Worm (Caenorhabditis elegans): ENCODE results near the gene sgn-1.

sgn-1 gene

DNA sequence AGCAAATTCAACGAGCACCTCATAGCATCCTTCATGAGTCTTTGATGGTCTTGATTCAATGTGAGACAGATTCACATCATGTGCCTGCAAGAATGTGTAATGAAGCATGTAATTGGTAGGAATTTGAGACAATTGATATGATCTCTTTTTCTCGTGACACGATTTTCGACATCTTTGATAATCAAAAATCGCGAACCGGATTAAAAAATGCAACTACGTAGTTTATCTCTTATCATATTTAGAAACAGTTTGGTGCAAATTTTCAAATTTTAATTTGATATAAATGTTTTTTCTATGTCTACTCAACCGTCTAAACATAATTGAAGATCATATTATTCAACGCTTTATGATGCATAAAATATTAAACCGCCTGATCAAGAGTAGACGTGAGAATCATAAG, 19.1 kb downstream of the sgn-1 start:
- TF ChIP-seq sma-9 (GFP tag; optimal IDR thresholded peaks at IDR 0.05) (peak; percentile 3), sma-9 (tag; optimal IDR thresholded peaks at IDR 0.05) (no peak), nhr-237 (tag; optimal IDR thresholded peaks at IDR 0.05) (no peak)

DNA sequence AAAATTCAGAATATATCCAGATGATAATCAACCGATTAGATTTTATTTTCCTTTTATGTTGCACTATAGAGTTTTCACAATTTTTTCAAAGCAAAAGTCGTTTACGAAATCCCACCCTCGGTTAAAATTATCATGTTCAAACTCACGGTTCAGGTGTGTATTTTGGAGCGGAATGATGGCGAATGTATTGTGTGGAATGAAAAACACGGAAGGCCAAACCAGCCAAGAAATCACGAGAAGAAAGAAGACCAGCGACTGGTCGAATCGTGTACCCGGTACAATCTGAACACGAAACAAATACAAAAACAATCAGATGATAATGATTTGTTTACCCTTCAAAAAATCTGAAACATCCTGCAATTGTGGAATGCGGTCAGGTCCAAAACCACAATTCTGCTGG, 20.1 kb downstream of the sgn-1 start:
- TF ChIP-seq ztf-1 (GFP tag; conservative IDR thresholded peaks at IDR 0.05) = no peak
- TF ChIP-seq aly-2 (tag; optimal IDR thresholded peaks at IDR 0.05) = no peak
- no peak for TF ChIP-seq mdl-1 (tag; optimal IDR thresholded peaks at IDR 0.05)
- no peak for TF ChIP-seq mbf-1 (tag; optimal IDR thresholded peaks at IDR 0.05)
- no peak for TF ChIP-seq ZK546.5 (tag; optimal IDR thresholded peaks at IDR 0.05)
- no peak for TF ChIP-seq sma-9 (GFP tag; optimal IDR thresholded peaks at IDR 0.05)
- no peak for TF ChIP-seq sma-9 (tag; optimal IDR thresholded peaks at IDR 0.05)
- TF ChIP-seq C34F6.9 (tag; optimal IDR thresholded peaks at IDR 0.05) = no peak
- no peak for TF ChIP-seq peb-1 (tag; optimal IDR thresholded peaks at IDR 0.05)
- TF ChIP-seq egl-27 (tag; optimal IDR thresholded peaks at IDR 0.05) = no peak

- TF ChIP-seq ztf-1 (GFP tag; conservative IDR thresholded peaks at IDR 0.05) = no peak
- peak; percentile 63 for TF ChIP-seq fos-1 (tag; optimal IDR thresholded peaks at IDR 0.05)
These were observed 21.7 kb downstream of the sgn-1 start for ce11 chrII:8761739-8762138.

ce11 chrII:8759493-8759892, 24.0 kb downstream of the sgn-1 start, which contains the start of gene fut-1:
Gene fut-1 (minus strand): TSS chrII:8759593.
- TF ChIP-seq nhr-77 (tag; optimal IDR thresholded peaks at IDR 0.05) (no peak), elt-1 (tag; optimal IDR thresholded peaks at IDR 0.05) (no peak), zag-1 (tag; optimal IDR thresholded peaks at IDR 0.05) (no peak), crh-2 (tag; optimal IDR thresholded peaks at IDR 0.05) (no peak), mbf-1 (tag; optimal IDR thresholded peaks at IDR 0.05) (no peak), skn-1 (tag; optimal IDR thresholded peaks at IDR 0.05) (no peak), snpc-4 (tag; optimal IDR thresholded peaks at IDR 0.05) (no peak)

- no peak for TF ChIP-seq ztf-4 (tag; optimal IDR thresholded peaks at IDR 0.05)
- no peak for TF ChIP-seq lsy-2 (tag; optimal IDR thresholded peaks at IDR 0.05)
- TF ChIP-seq unc-62 (GFP tag; optimal IDR thresholded peaks at IDR 0.05) = no peak
- TF ChIP-seq nhr-6 (tag; optimal IDR thresholded peaks at IDR 0.05) = no peak
- no peak for TF ChIP-seq elt-1 (tag; optimal IDR thresholded peaks at IDR 0.05)
These were observed 28.2 kb downstream of the sgn-1 start, which contains the start of gene K08F8.7 for ce11 chrII:8755270-8755669. Gene K08F8.7 (minus strand): TSS chrII:8755370.

ce11 chrII:8751686-8752085, 31.8 kb downstream of the sgn-1 start, which contains the start of gene atf-2:
Gene atf-2 (plus strand): TSS chrII:8751986.
- TF ChIP-seq blmp-1 (tag; optimal IDR thresholded peaks at IDR 0.05; ENCODE audit: insufficient read depth) (no peak), dmd-4 (tag; optimal IDR thresholded peaks at IDR 0.05) (no peak), nhr-10 (tag; optimal IDR thresholded peaks at IDR 0.05) (no peak), skn-1 (tag; optimal IDR thresholded peaks at IDR 0.05) (no peak), C34F6.9 (tag; optimal IDR thresholded peaks at IDR 0.05) (no peak)

DNA sequence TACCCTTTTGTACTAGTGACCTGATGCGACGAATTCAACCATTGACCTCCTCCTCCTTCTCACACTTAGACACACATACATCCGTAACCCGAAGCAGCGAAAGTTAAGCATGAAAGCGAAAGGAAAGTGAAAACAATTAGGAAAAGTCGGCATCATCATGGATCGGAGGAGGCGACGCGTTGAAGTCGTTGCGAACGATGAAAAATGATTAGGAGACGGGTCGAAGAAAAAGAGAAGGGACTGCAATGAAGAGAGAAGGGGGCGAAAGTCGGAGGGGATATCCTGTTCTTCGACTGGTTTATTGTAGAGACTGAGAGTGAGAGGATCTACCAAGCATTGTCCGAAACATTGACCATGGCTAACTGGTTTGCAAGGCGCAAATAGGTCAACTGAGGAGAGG, 32.4 kb downstream of the sgn-1 start:
- TF ChIP-seq peb-1 (tag; optimal IDR thresholded peaks at IDR 0.05) (peak; percentile 5), ztf-11 (tag; optimal IDR thresholded peaks at IDR 0.05) (no peak), sma-9 (GFP tag; optimal IDR thresholded peaks at IDR 0.05) (peak; percentile 1), sma-9 (tag; optimal IDR thresholded peaks at IDR 0.05) (no peak), fos-1 (tag; optimal IDR thresholded peaks at IDR 0.05) (peak; percentile 9), nhr-6 (tag; optimal IDR thresholded peaks at IDR 0.05) (no peak), gmeb-1 (tag; optimal IDR thresholded peaks at IDR 0.05) (no peak), sem-4 (tag; optimal IDR thresholded peaks at IDR 0.05) (peak; percentile 88), nhr-25 (tag; optimal IDR thresholded peaks at IDR 0.05) (peak; percentile 27), mdl-1 (tag; optimal IDR thresholded peaks at IDR 0.05) (peak in 1 of 2 experiments; percentile 10), lsy-2 (tag; optimal IDR thresholded peaks at IDR 0.05) (peak in 1 of 2 experiments; percentile 27), C34F6.9 (tag; optimal IDR thresholded peaks at IDR 0.05) (no peak), blmp-1 (tag; optimal IDR thresholded peaks at IDR 0.05; ENCODE audit: insufficient read depth) (peak; percentile 99), egl-27 (tag; optimal IDR thresholded peaks at IDR 0.05) (peak; percentile 74), unc-39 (tag; optimal IDR thresholded peaks at IDR 0.05) (no peak), nhr-21 (tag; optimal IDR thresholded peaks at IDR 0.05) (peak; percentile 84)

Measured in whole organism, L2 larva.